Fruit fly (Drosophila melanogaster) whole organism, pupa: ENCODE results near the gene unc-119.

Experiments
- CG10348 ChIP-seq: fragments of 200-800 bp; sonication (Bioruptor generic); IDR thresholded peaks from 2 replicates; pipeline ENCODE4 v1.3.6; 2022; ENCODE audit warnings: missing biosample characterization, missing genetic modification characterization
- CG12605 ChIP-seq: fragments of 200-800 bp; sonication (Bioruptor generic); IDR thresholded peaks from 2 replicates; pipeline ENCODE4 v1.3.6; 2022; ENCODE audit warnings: missing biosample characterization, missing genetic modification characterization
- CG13204 ChIP-seq: fragments of 200-800 bp; sonication (Bioruptor generic); optimal IDR thresholded peaks from 2 replicates; lab custom pipeline; 2018; ENCODE audit warnings: missing biosample characterization, mild to moderate bottlenecking, missing genetic modification characterization, moderate library complexity
- CG14655 ChIP-seq: fragments of 200-800 bp; sonication (Bioruptor generic); optimal IDR thresholded peaks from 3 replicates; lab custom pipeline; 2017; ENCODE audit warnings: mild to moderate bottlenecking, missing biosample characterization, missing genetic modification reagents, missing genetic modification characterization
- CG15710 ChIP-seq: fragments of 200-800 bp; sonication (Bioruptor generic); optimal IDR thresholded peaks from 2 replicates; lab custom pipeline; 2018; ENCODE audit warnings: missing biosample characterization, mild to moderate bottlenecking, missing genetic modification characterization, moderate library complexity
- CG17806 ChIP-seq: fragments of 200-800 bp; sonication (Bioruptor generic); optimal IDR thresholded peaks from 2 replicates; lab custom pipeline; 2018; ENCODE audit warnings: missing biosample characterization, mild to moderate bottlenecking, missing genetic modification characterization, moderate library complexity
- CG32121 ChIP-seq: fragments of 200-800 bp; sonication (Bioruptor generic); IDR thresholded peaks from 2 replicates; pipeline ENCODE4 v1.3.6; 2022; ENCODE audit warnings: missing biosample characterization, missing genetic modification characterization
- CG34367 ChIP-seq: fragments of 200-800 bp; sonication (Bioruptor generic); optimal IDR thresholded peaks from 2 replicates; lab custom pipeline; 2018; ENCODE audit warnings: missing biosample characterization, mild to moderate bottlenecking, missing genetic modification characterization
- CG4496 ChIP-seq: fragments of 200-800 bp; sonication (Bioruptor generic); IDR thresholded peaks from 3 replicates; pipeline ENCODE4 v1.3.6; 2022; ENCODE audit warnings: missing biosample characterization, missing genetic modification characterization
- CG8159 ChIP-seq: fragments of 200-800 bp; sonication (Bioruptor generic); optimal IDR thresholded peaks from 3 replicates; lab custom pipeline; 2018; ENCODE audit warnings: missing biosample characterization, mild to moderate bottlenecking, missing genetic modification characterization, moderate library complexity
- CG8301 ChIP-seq: fragments of 200-800 bp; sonication (Bioruptor generic); optimal IDR thresholded peaks from 2 replicates; lab custom pipeline; 2018; ENCODE audit warnings: missing biosample characterization, mild to moderate bottlenecking, missing genetic modification characterization
- CG9948 ChIP-seq: fragments of 200-800 bp; sonication (Bioruptor generic); optimal IDR thresholded peaks from 2 replicates; lab custom pipeline; 2018; ENCODE audit warnings: missing biosample characterization, mild to moderate bottlenecking, missing genetic modification characterization, moderate library complexity
- D1 ChIP-seq: fragments of 200-800 bp; sonication (Bioruptor generic); optimal IDR thresholded peaks from 2 replicates; lab custom pipeline; 2018; ENCODE audit warnings: missing biosample characterization, mild to moderate bottlenecking, missing genetic modification characterization, moderate library complexity
- EcR ChIP-seq: fragments of 200-800 bp; sonication (Bioruptor generic); optimal IDR thresholded peaks from 3 replicates; lab custom pipeline; 2019; ENCODE audit warnings: missing biosample characterization, missing genetic modification characterization, mild to moderate bottlenecking, moderate library complexity, missing genetic modification reagents
- Ets98B ChIP-seq: fragments of 200-800 bp; sonication (Bioruptor generic); IDR thresholded peaks from 2 replicates; pipeline ENCODE4 v1.3.6; 2022; ENCODE audit warnings: missing biosample characterization, missing genetic modification characterization
- Pif1A ChIP-seq: fragments of 200-800 bp; sonication (Bioruptor generic); optimal IDR thresholded peaks from 3 replicates; lab custom pipeline; 2016; ENCODE audit warnings: missing biosample characterization, missing genetic modification characterization
- Pif1B ChIP-seq: fragments of 200-800 bp; sonication (Bioruptor generic); optimal IDR thresholded peaks from 3 replicates; lab custom pipeline; 2016; ENCODE audit warnings: missing biosample characterization, missing genetic modification characterization
- Snoo ChIP-seq: fragments of 200-800 bp; sonication (Bioruptor generic); optimal IDR thresholded peaks from 3 replicates; lab custom pipeline; 2017; ENCODE audit warnings: missing biosample characterization, mild to moderate bottlenecking, missing genetic modification characterization, inconsistent platforms
- fd96Ca ChIP-seq: fragments of 200-800 bp; sonication (Bioruptor generic); IDR thresholded peaks from 3 replicates; pipeline ENCODE4 v1.3.6; 2022; ENCODE audit warnings: missing biosample characterization, missing genetic modification characterization
- gl ChIP-seq: fragments of 200-800 bp; sonication (Bioruptor generic); optimal IDR thresholded peaks from 2 replicates; lab custom pipeline; 2018; ENCODE audit warnings: missing biosample characterization, mild to moderate bottlenecking, missing genetic modification characterization
- rn ChIP-seq: fragments of 200-800 bp; sonication (Bioruptor generic); IDR thresholded peaks from 2 replicates; pipeline ENCODE4 v1.3.6; 2022; ENCODE audit warnings: missing biosample characterization, missing genetic modification characterization

Gene unc-119

DNA sequence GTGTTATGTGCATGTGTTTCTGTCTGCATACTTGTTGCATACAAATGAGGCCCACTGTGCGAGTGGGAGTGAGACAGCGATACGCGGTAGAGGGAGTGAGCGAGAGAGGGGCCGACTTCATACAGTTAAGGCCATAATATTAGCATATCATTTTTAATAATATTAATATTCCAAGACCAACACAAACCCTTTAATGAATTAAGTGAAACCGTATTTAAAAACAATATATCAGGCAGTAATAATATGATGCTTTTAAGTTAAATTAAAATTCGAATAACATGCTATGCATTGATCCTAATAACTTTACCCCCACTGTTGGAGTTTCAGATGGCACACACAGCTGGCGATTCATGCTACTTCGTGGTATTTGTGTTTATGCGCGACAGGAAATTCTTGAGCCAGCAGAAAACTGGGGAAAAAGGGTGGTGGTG is 33.7 kb upstream of the unc-119 start:
- TF ChIP-seq CG4496 (GFP tag; lab: Robert Waterston, UW), result peak; percentile 98
- TF ChIP-seq Pif1A (GFP tag; lab: Kevin White, UChicago), result peak; percentile 95
- TF ChIP-seq EcR (GFP tag; lab: Kevin White, UChicago), result peak; percentile 70
- peak; percentile 99 for TF ChIP-seq CG8159
- TF ChIP-seq Pif1B (GFP tag; lab: Kevin White, UChicago), result peak; percentile 96
- peak; percentile 79 for TF ChIP-seq CG10348 (GFP tag; lab: Robert Waterston, UW)
- peak; percentile 98 for TF ChIP-seq CG12605 (GFP tag; lab: Robert Waterston, UW)
- peak; percentile 96 for TF ChIP-seq D1 (tag; lab: Kevin White, UChicago)
- peak; percentile 98 for TF ChIP-seq CG8301 (tag; lab: Kevin White, UChicago)
- TF ChIP-seq Ets98B (GFP tag; lab: Robert Waterston, UW), result peak; percentile 97
- TF ChIP-seq CG34367 (tag; lab: Kevin White, UChicago), result peak; percentile 98
- peak; percentile 96 for TF ChIP-seq Snoo (tag; lab: Kevin White, UChicago)
- TF ChIP-seq CG32121, result peak; percentile 98
- TF ChIP-seq CG9948, result peak; percentile 98
- peak; percentile 95 for TF ChIP-seq gl (tag; lab: Kevin White, UChicago)
- peak; percentile 95 for TF ChIP-seq CG13204
- TF ChIP-seq fd96Ca (GFP tag; lab: Robert Waterston, UW), result peak; percentile 89
- TF ChIP-seq rn, result peak; percentile 90
- peak; percentile 98 for TF ChIP-seq CG14655 (GFP tag; lab: Kevin White, UChicago)
- TF ChIP-seq CG15710 (tag; lab: Kevin White, UChicago), result peak; percentile 98
- peak; percentile 99 for TF ChIP-seq CG17806 (tag; lab: Kevin White, UChicago)

DNA sequence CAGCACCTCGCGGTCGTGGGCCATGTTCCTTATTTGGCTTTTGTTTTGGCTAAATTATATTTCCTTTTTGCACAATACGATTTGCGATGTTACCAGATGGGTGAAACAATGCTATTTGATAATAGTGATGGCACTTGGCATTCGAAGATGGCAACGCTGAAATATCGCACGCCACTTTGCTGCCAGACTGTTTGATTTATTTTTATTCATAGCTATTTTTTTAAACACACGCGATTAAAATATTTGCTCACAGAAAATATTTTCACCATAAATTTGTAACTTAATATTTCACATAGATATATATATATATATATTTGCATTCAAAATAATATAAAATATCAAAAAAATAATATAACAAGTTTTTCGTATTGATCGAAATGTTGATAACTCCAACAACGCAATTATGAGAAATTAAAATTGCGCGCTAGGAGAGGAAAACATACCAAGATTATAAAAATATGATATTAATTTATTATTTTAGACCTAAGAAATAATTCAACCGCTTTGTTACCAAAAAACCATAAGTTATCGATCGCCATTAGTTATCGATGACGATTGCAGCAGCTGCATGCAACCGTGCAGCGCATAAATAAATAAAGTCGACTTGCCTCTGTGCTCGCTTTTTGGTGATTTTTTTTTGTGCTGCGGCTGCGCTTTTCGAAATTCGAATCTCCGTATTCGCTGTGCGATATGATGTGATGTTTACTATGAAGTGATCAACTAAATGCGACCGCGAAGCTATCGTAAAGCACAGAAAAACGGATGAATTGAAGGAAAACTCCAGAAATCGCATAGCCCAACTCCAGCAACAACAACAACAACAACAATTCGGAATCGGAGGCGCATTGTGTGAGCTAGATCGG is 32.8 kb upstream of the unc-119 start, which contains the start of the genes Atg5 and Dok:
TSS of gene Atg5 (minus strand) at position 122 of the 863 bp plus-strand sequence.
TSS of gene Dok (plus strand) at position 566 of the 863 bp plus-strand sequence.
- peak; percentile 10 for TF ChIP-seq Pif1B (GFP tag; lab: Kevin White, UChicago)
- no peak for TF ChIP-seq CG32121

DNA sequence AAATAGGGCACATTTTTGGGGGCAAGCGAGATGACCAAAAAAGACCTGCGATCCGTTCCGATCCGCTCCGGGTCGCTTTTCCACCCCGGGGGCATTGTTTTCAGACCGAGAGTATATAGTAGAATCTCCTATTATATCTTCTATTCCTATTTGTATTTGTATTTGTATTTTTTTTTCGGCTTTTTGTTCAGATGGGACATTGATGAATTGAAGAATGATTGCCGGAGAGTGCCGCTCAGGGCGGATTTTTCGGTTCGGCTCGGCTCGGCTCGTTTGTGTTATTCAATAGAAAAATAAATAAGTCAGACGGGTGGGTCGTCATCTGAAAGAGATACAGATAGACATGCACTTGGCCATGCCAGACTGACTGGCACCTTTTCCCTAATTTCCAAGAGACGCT is 30.7 kb upstream of the unc-119 start:
- TF ChIP-seq CG13204 (no peak), gl (tag; lab: Kevin White, UChicago) (no peak), Snoo (tag; lab: Kevin White, UChicago) (no peak), CG9948 (no peak), CG8301 (tag; lab: Kevin White, UChicago) (no peak), CG15710 (tag; lab: Kevin White, UChicago) (no peak), CG34367 (tag; lab: Kevin White, UChicago) (no peak), Pif1B (GFP tag; lab: Kevin White, UChicago) (no peak), CG12605 (GFP tag; lab: Robert Waterston, UW) (no peak), CG4496 (GFP tag; lab: Robert Waterston, UW) (no peak), CG8159 (no peak), D1 (tag; lab: Kevin White, UChicago) (no peak), CG10348 (GFP tag; lab: Robert Waterston, UW) (no peak), Ets98B (GFP tag; lab: Robert Waterston, UW) (no peak)

DNA sequence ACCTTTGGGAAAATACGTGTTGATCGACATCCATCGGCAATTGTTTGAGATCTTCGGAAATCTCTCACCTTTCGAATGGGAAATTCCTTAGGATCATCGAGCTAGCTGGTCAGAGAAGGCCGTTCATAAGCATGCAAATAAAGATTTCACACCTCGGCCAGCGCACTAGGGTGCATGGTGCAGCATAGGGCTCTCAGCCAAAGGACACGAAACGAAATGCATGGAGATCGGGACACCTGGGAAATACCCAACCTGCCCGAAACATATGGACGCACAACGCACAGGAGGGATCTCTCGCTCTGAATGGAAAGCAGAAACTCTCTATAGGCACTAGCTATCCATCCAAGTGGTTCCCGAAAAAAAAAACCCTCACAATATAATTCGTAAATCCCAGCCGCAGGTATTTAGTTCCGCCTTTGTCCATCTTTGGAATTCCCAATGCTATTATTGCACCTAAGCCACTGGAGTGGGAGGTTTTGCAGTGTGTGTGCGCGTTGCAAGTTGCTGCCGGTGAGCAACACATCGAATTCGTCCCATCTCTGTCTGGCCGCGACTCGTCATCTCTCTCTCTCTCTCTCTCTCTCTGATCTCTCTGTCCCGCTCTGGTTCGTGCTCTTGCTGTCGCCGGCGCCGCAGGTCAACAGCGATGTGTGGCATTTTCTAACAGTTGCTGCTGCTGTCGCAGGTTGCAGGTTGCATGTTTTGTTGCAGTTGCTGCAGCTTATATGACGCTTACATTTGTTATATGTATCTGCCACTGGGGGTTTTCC is 29.5 kb upstream of the unc-119 start:
- 0 out of 2 replicates have a peak, but pooled peaks have one; percentile 9 for TF ChIP-seq CG32121
- 0 out of 2 replicates have a peak, but pooled peaks have one; percentile 22 for TF ChIP-seq Ets98B (GFP tag; lab: Robert Waterston, UW)
- peak; percentile 27; the same call in 1 of the 3 replicates for TF ChIP-seq CG4496 (GFP tag; lab: Robert Waterston, UW)
- TF ChIP-seq CG14655 (GFP tag; lab: Kevin White, UChicago), result no peak
- TF ChIP-seq EcR (GFP tag; lab: Kevin White, UChicago), result no peak
- TF ChIP-seq fd96Ca (GFP tag; lab: Robert Waterston, UW), result 0 out of 3 replicates have a peak, but pooled peaks have one; percentile 15

DNA sequence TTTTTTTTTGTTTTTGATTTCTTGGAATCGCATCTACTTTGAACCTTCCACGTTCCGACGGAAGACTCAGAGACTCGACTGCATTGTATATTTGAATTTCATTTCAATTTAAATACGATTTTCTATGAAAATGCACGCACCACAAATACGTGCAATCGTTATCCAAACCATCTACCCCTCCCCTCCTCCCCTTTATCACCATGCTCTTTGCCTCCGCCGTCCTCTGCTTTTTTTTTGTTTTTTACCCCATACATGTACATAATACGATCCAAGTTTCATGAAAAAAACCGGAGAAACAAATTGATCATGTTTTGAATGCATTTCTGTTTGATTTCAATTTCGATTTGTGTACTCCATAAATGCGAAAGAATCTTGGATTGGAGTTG is 28.6 kb upstream of the unc-119 start:
- TF ChIP-seq CG12605 (GFP tag; lab: Robert Waterston, UW) (peak; percentile 32; the same call in 1 of the 2 replicates), Ets98B (GFP tag; lab: Robert Waterston, UW) (no peak)
